Worm (Caenorhabditis elegans): Measurements from ENCODE around the gene F55C9.3.

Gene F55C9.3

DNA sequence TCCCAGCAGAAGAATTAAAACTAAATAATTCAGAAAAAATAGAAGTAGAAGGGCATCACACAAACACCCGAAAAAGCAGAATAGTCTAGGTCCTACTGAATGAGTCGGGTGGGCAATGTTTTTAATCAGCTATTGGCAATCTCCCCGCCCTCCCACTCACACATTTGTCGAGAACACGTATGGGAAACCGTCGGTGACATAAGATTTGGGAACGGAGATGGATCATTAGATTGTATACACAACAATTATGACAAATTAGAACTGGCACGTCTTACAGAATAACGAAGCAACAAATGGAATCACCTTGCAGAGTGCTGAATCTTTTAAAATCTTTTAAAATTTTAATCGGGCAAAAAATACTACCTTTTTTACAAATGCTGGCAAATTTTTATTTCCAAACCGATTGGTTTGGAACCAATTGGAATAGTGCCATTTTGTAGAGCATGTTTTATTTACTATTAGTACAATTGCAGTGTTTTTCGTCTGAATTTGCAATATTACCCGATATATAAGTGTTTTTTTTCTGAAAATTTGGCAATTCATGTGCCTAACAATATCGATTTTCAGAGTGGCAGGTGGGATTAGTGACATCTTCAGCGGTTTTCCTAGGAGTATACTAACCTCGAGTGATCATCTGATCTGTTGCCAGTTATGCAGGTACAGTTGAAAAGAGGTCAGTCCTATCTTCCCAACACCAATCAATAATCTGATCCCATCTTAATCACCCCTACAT is at the start of gene F55C9.3, which contains the start of gene fbxb-57:
TSS of gene F55C9.3 (minus strand) at position 101 of the 733 bp plus-strand sequence.
TSS of gene fbxb-57 (plus strand) at position 683 of the 733 bp plus-strand sequence.
- TF ChIP-seq ceh-30 (tag; optimal IDR thresholded peaks at IDR 0.05) (no peak), unc-86 (tag; optimal IDR thresholded peaks at IDR 0.05) (no peak)

- TF ChIP-seq unc-86 (tag; optimal IDR thresholded peaks at IDR 0.05) (no peak), ceh-48 (tag; optimal IDR thresholded peaks at IDR 0.05) (peak; percentile 11)
These were observed 49.4 kb upstream of the F55C9.3 start for ce11 chrV:19337333-19337732.

DNA sequence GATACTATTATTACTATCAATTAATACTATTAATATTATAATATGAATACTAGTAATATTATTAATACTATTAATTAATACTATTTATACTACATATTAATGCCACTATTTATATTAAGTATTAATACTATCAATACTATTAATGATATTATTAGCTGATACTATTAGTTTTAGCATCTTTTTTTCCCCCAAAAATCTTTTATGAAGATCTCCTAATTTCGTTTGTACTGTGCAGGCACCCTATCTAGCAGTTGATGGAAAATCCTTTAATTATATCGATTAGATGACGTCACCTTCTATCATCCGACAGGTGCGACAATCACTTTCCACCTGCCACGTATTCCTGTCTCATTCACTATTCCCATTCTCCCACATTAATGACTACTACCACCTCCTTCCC is 41.3 kb upstream of the F55C9.3 start, which contains the start of gene fbxb-65:
TSS of gene fbxb-65 (plus strand) at position 301 of the 400 bp plus-strand sequence.
- no peak for TF ChIP-seq pag-3 (tag; optimal IDR thresholded peaks at IDR 0.05; ENCODE audit: borderline replicate concordance)
- no peak for TF ChIP-seq pha-2 (tag; optimal IDR thresholded peaks at IDR 0.05)
- no peak for TF ChIP-seq ceh-24 (tag; optimal IDR thresholded peaks at IDR 0.05)
- no peak for TF ChIP-seq fkh-10 (GFP tag; optimal IDR thresholded peaks at IDR 0.05)
- TF ChIP-seq ets-4 (tag; optimal IDR thresholded peaks at IDR 0.05), result no peak
- no peak for TF ChIP-seq ceh-48 (tag; optimal IDR thresholded peaks at IDR 0.05)
- no peak for TF ChIP-seq dmd-4 (tag; optimal IDR thresholded peaks at IDR 0.05; ENCODE audit: borderline replicate concordance)
- TF ChIP-seq ttx-3 (tag; optimal IDR thresholded peaks at IDR 0.05), result no peak
- TF ChIP-seq zip-5 (tag; optimal IDR thresholded peaks at IDR 0.05), result no peak
- no peak for TF ChIP-seq Y22D7AL.16 (tag; optimal IDR thresholded peaks at IDR 0.05)
- TF ChIP-seq ceh-6 (GFP tag; optimal IDR thresholded peaks at IDR 0.05), result no peak
- no peak for TF ChIP-seq hlh-30 (tag; optimal IDR thresholded peaks at IDR 0.05; ENCODE audit: insufficient read depth)
- TF ChIP-seq tbx-2 (tag; optimal IDR thresholded peaks at IDR 0.05), result no peak
- no peak for TF ChIP-seq dve-1 (tag; optimal IDR thresholded peaks at IDR 0.05)

DNA sequence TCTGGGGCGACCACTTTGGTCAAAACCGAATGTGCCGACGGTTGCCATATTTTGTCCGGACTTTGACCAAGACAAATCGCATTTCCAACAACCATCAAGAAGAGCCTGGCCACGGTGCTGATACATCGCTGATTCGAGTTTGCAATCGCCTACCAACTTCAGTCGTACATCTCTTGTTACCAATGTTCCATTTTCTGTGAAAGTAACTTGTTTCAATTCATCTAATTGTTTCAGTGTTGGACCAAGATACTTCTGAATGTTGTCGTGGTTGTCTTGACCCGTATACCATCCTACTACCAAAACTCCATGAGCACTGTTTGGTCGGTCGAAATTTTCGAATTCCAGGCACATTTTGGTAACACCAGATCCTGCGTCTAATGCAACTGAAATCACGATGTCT is 37.5 kb upstream of the F55C9.3 start:
- TF ChIP-seq hlh-13 (GFP tag; optimal IDR thresholded peaks at IDR 0.05), result no peak
- TF ChIP-seq unc-86 (tag; optimal IDR thresholded peaks at IDR 0.05), result no peak
- no peak for TF ChIP-seq unc-55 (GFP tag; optimal IDR thresholded peaks at IDR 0.05)
- no peak for TF ChIP-seq unc-42 (tag; optimal IDR thresholded peaks at IDR 0.05)
- no peak for TF ChIP-seq ttx-3 (tag; optimal IDR thresholded peaks at IDR 0.05)
- TF ChIP-seq rnt-1 (tag; optimal IDR thresholded peaks at IDR 0.05), result no peak
- TF ChIP-seq dve-1 (tag; optimal IDR thresholded peaks at IDR 0.05), result no peak
- TF ChIP-seq ceh-19 (GFP tag; optimal IDR thresholded peaks at IDR 0.05), result no peak
- no peak for TF ChIP-seq madf-2 (tag; optimal IDR thresholded peaks at IDR 0.05)
- TF ChIP-seq pax-1 (tag; optimal IDR thresholded peaks at IDR 0.05), result no peak
- no peak for TF ChIP-seq dmd-4 (tag; optimal IDR thresholded peaks at IDR 0.05; ENCODE audit: borderline replicate concordance)
- TF ChIP-seq hlh-6 (tag; optimal IDR thresholded peaks at IDR 0.05), result no peak
- no peak for TF ChIP-seq hlh-8 (tag; optimal IDR thresholded peaks at IDR 0.05)

ce11 chrV:19322387-19322786 is 34.4 kb upstream of the F55C9.3 start, which contains the start of gene C43D7.4:
C43D7.4 (minus strand) TSS chrV:19322487.
- no peak for TF ChIP-seq sdc-2 (tag; optimal IDR thresholded peaks at IDR 0.05)
- no peak for TF ChIP-seq hlh-30 (tag; optimal IDR thresholded peaks at IDR 0.05; ENCODE audit: insufficient read depth)
- TF ChIP-seq ahr-1 (tag; optimal IDR thresholded peaks at IDR 0.05), result no peak
- no peak for TF ChIP-seq C08G9.2 (tag; optimal IDR thresholded peaks at IDR 0.05)
- no peak for TF ChIP-seq unc-42 (tag; optimal IDR thresholded peaks at IDR 0.05)
- no peak for TF ChIP-seq K02D7.2 (tag; optimal IDR thresholded peaks at IDR 0.05)

ce11 chrV:19320385-19320784 is 32.4 kb upstream of the F55C9.3 start, which contains the start of gene sdz-6:
sdz-6 (plus strand) TSS chrV:19320613.
- no peak for TF ChIP-seq nhr-232 (tag; optimal IDR thresholded peaks at IDR 0.05)
- TF ChIP-seq hlh-15 (tag; optimal IDR thresholded peaks at IDR 0.05), result no peak
- no peak for TF ChIP-seq ceh-18 (tag; optimal IDR thresholded peaks at IDR 0.05)
- TF ChIP-seq fkh-10 (GFP tag; optimal IDR thresholded peaks at IDR 0.05), result no peak
